Fruit fly (Drosophila melanogaster): ENCODE results near the gene brun.

DNA sequence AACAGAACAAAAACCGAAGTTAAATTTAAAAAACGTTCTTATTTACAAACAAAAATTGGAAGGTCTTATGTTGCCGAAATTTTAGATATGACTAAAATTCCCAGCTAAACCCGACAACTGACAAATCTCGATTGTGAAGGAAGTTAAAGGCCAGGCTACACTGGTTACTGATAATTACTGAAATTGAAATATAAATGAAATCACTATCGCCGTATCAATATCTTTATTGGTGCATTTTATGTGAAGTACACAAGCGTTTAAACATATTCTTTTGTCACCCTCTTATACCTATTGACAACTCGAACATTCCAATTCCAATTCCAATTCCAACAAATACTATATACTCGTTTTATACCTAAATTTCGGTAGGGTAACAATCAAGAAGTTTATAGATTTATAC, 12.8 kb downstream of the brun start, which contains the start of gene CG17470:
- TF ChIP-seq pan (optimal IDR thresholded peaks at IDR 0.05) (no peak), CG8478 (optimal IDR thresholded peaks at IDR 0.05) (no peak), psq (optimal IDR thresholded peaks at IDR 0.05) (no peak), usp (GFP tag; optimal IDR thresholded peaks at IDR 0.05) (no peak), Dll (optimal IDR thresholded peaks at IDR 0.05) (no peak)
